Worm (Caenorhabditis elegans) whole organism, young adult: Measurements from ENCODE around the gene srab-3.

ENCODE experiments used
- B0019.2 ChIP-seq: fragments of 200-800 bp; sonication (Bioruptor generic); conservative IDR thresholded peaks from 2 replicates; pipeline ENCODE4 v1.3.6; 2022; ENCODE audit warnings: missing genetic modification reagents, missing genetic modification characterization, missing compliant biosample characterization
- B0336.3 ChIP-seq: fragments of 200-800 bp; sonication (Bioruptor generic); IDR thresholded peaks from 2 replicates; pipeline ENCODE4 v1.3.6; 2022; ENCODE audit warnings: missing genetic modification characterization, missing compliant biosample characterization
- C06A6.2 ChIP-seq: fragments of 200-800 bp; sonication (Bioruptor generic); conservative IDR thresholded peaks from 2 replicates; pipeline ENCODE4 v1.3.6; 2022; ENCODE audit warnings: missing genetic modification characterization, missing compliant biosample characterization
- C17E4.6 ChIP-seq: fragments of 200-800 bp; sonication (Bioruptor generic); IDR thresholded peaks from 2 replicates; pipeline ENCODE4 v1.3.6; 2022; ENCODE audit warnings: missing genetic modification reagents, missing genetic modification characterization, missing compliant biosample characterization
- F33H1.4 ChIP-seq: fragments of 200-800 bp; sonication (Bioruptor generic); IDR thresholded peaks from 2 replicates; pipeline ENCODE4 v1.3.6; 2022; ENCODE audit warnings: missing genetic modification reagents, missing genetic modification characterization, missing compliant biosample characterization
- F37B4.10 ChIP-seq: fragments of 200-800 bp; sonication (Bioruptor generic); IDR thresholded peaks from 2 replicates; pipeline ENCODE4 v1.3.6; 2022; ENCODE audit warnings: missing genetic modification characterization, missing compliant biosample characterization
- F57C9.4 ChIP-seq: sonication (generic microtip); optimal IDR thresholded peaks from 2 replicates; lab custom pipeline; 2017; ENCODE audit warnings: mild to moderate bottlenecking, missing genetic modification characterization, missing compliant biosample characterization
- T07F8.4 ChIP-seq: sonication (generic microtip); optimal IDR thresholded peaks from 2 replicates; lab custom pipeline; 2016; ENCODE audit warnings: mild to moderate bottlenecking, missing genetic modification characterization, moderate library complexity, missing compliant biosample characterization
- Y56A3A.18 ChIP-seq: fragments of 200-800 bp; sonication (Bioruptor generic); IDR thresholded peaks from 2 replicates; pipeline ENCODE4 v1.3.6; 2022; ENCODE audit warnings: missing genetic modification reagents, missing genetic modification characterization, missing compliant biosample characterization
- Y67H2A.10 ChIP-seq: fragments of 200-800 bp; sonication (Bioruptor generic); conservative IDR thresholded peaks from 2 replicates; pipeline ENCODE4 v1.3.6; 2022; ENCODE audit warnings: missing genetic modification reagents, missing genetic modification characterization, missing compliant biosample characterization
- akir-1 ChIP-seq: fragments of 200-800 bp; sonication (Bioruptor generic); optimal IDR thresholded peaks from 2 replicates; lab custom pipeline; 2018; ENCODE audit warnings: mild to moderate bottlenecking, missing genetic modification characterization, moderate library complexity, missing compliant biosample characterization
- attf-3 ChIP-seq: fragments of 200-800 bp; sonication (Bioruptor generic); conservative IDR thresholded peaks from 2 replicates; pipeline ENCODE4 v1.3.6; 2022; ENCODE audit warnings: missing genetic modification reagents, missing genetic modification characterization, missing compliant biosample characterization
- attf-5 ChIP-seq: fragments of 200-800 bp; sonication (Bioruptor generic); optimal IDR thresholded peaks from 2 replicates; lab custom pipeline; 2018; ENCODE audit warnings: mild to moderate bottlenecking, missing genetic modification characterization, missing compliant biosample characterization
- attf-6 ChIP-seq: fragments of 200-800 bp; sonication (Bioruptor generic); IDR thresholded peaks from 2 replicates; pipeline ENCODE4 v1.3.6; 2022; ENCODE audit warnings: missing genetic modification reagents, missing genetic modification characterization, missing compliant biosample characterization
- ccch-3 ChIP-seq: fragments of 200-800 bp; sonication (Bioruptor generic); optimal IDR thresholded peaks from 2 replicates; lab custom pipeline; 2018; ENCODE audit warnings: mild to moderate bottlenecking, missing genetic modification characterization, missing compliant biosample characterization
- cebp-2 ChIP-seq: fragments of 200-800 bp; sonication (Bioruptor generic); IDR thresholded peaks from 2 replicates; pipeline ENCODE4 v1.3.6; 2022; ENCODE audit warnings: missing genetic modification characterization, missing compliant biosample characterization
- ceh-100 ChIP-seq: fragments of 200-800 bp; sonication (Bioruptor generic); IDR thresholded peaks from 2 replicates; pipeline ENCODE4 v1.3.6; 2022; ENCODE audit warnings: missing genetic modification reagents, missing genetic modification characterization, missing compliant biosample characterization
- ceh-40 ChIP-seq: fragments of 200-800 bp; sonication (Bioruptor generic); IDR thresholded peaks from 2 replicates; pipeline ENCODE4 v1.3.6; 2022; ENCODE audit warnings: missing genetic modification characterization, missing compliant biosample characterization
- dpff-1 ChIP-seq: sonication (generic microtip); optimal IDR thresholded peaks from 2 replicates; lab custom pipeline; 2017; ENCODE audit warnings: mild to moderate bottlenecking, missing genetic modification characterization, missing compliant biosample characterization
- egl-18 ChIP-seq: fragments of 200-800 bp; sonication (Bioruptor generic); IDR thresholded peaks from 2 replicates; pipeline ENCODE4 v1.3.6; 2022; ENCODE audit warnings: missing genetic modification reagents, missing genetic modification characterization, missing compliant biosample characterization
- fkh-3 ChIP-seq: sonication (generic microtip); optimal IDR thresholded peaks from 2 replicates; lab custom pipeline; 2016; ENCODE audit warnings: mild to moderate bottlenecking, missing genetic modification characterization, missing compliant biosample characterization
- hmg-1.2 ChIP-seq: fragments of 200-800 bp; sonication (Bioruptor generic); IDR thresholded peaks from 2 replicates; pipeline ENCODE4 v1.3.6; 2022; ENCODE audit warnings: missing genetic modification reagents, missing genetic modification characterization, missing compliant biosample characterization
- hrde-1 ChIP-seq: sonication (generic microtip); optimal IDR thresholded peaks from 2 replicates; lab custom pipeline; 2016; ENCODE audit warnings: missing genetic modification characterization, mild to moderate bottlenecking, missing compliant biosample characterization, moderate library complexity, missing genotype, missing genetic modification reagents, borderline replicate concordance
- hsf-1 ChIP-seq: fragments of 200-800 bp; sonication (Bioruptor generic); IDR thresholded peaks from 2 replicates; pipeline ENCODE4 v1.3.6; 2022; ENCODE audit warnings: missing genetic modification reagents, missing genetic modification characterization, missing compliant biosample characterization
- lag-1 ChIP-seq: fragments of 200-800 bp; sonication (Bioruptor generic); IDR thresholded peaks from 2 replicates; pipeline ENCODE4 v1.3.6; 2022; ENCODE audit warnings: missing genetic modification reagents, missing genetic modification characterization, missing compliant biosample characterization
- let-607 ChIP-seq, 2 experiments: fragments of 200-800 bp in 1 of 2; sonication (Bioruptor generic) in 1 of 2; sonication (generic microtip) in 1 of 2; optimal IDR thresholded peaks; 2 replicates each; lab custom pipeline; 2016 to 2018; ENCODE audit warnings: mild to moderate bottlenecking in 2 of 2, missing compliant biosample characterization in 2 of 2, missing genetic modification characterization in 2 of 2, moderate library complexity in 2 of 2, missing genotype in 1 of 2
- lin-26 ChIP-seq: fragments of 200-800 bp; sonication (Bioruptor generic); IDR thresholded peaks from 2 replicates; pipeline ENCODE4 v1.3.6; 2022; ENCODE audit warnings: missing genetic modification reagents, missing genetic modification characterization, missing compliant biosample characterization
- lin-35 ChIP-seq, 3 experiments: fragments of 150-350 bp in 2 of 3; sonication (generic microtip) in 1 of 3; optimal IDR thresholded peaks; 2 replicates each; lab custom pipeline; 2014 to 2018; ENCODE audit warnings: missing biosample characterization in 3 of 3, missing genetic modification characterization in 3 of 3, missing genetic modification reagents in 3 of 3
- lin-40 ChIP-seq: sonication (generic microtip); optimal IDR thresholded peaks from 2 replicates; lab custom pipeline; 2016; ENCODE audit warnings: missing genetic modification characterization, mild to moderate bottlenecking, missing compliant biosample characterization, missing genotype, missing genetic modification reagents
- lsl-1 ChIP-seq: fragments of 200-800 bp; sonication (Bioruptor generic); optimal IDR thresholded peaks from 2 replicates; lab custom pipeline; 2018; ENCODE audit warnings: mild to moderate bottlenecking, missing genetic modification characterization, moderate library complexity, missing compliant biosample characterization
- madf-3 ChIP-seq: fragments of 200-800 bp; sonication (Bioruptor generic); IDR thresholded peaks from 2 replicates; pipeline ENCODE4 v1.3.6; 2022; ENCODE audit warnings: missing genetic modification reagents, missing genetic modification characterization, missing compliant biosample characterization
- mcd-1 ChIP-seq: fragments of 200-800 bp; sonication (Bioruptor generic); IDR thresholded peaks from 2 replicates; pipeline ENCODE4 v1.3.6; 2022; ENCODE audit warnings: missing genetic modification reagents, missing genetic modification characterization, missing compliant biosample characterization
- mel-28 ChIP-seq: sonication (generic microtip); optimal IDR thresholded peaks from 2 replicates; lab custom pipeline; 2016; ENCODE audit warnings: borderline replicate concordance, mild to moderate bottlenecking, missing genetic modification characterization, missing compliant biosample characterization
- mxl-1 ChIP-seq: sonication (generic microtip); optimal IDR thresholded peaks from 2 replicates; lab custom pipeline; 2016; ENCODE audit warnings: missing genetic modification characterization, missing compliant biosample characterization
- nfya-2 ChIP-seq: fragments of 200-800 bp; sonication (Bioruptor generic); IDR thresholded peaks from 2 replicates; pipeline ENCODE4 v1.3.6; 2022; ENCODE audit warnings: missing genetic modification reagents, missing genetic modification characterization, missing compliant biosample characterization
- nhr-179 ChIP-seq: sonication (generic microtip); optimal IDR thresholded peaks from 2 replicates; lab custom pipeline; 2016; ENCODE audit warnings: mild to moderate bottlenecking, missing genetic modification characterization, missing compliant biosample characterization
- nhr-90 ChIP-seq: sonication (generic microtip); optimal IDR thresholded peaks from 2 replicates; lab custom pipeline; 2016; ENCODE audit warnings: missing genotype, mild to moderate bottlenecking, missing genetic modification characterization, missing compliant biosample characterization
- pha-4 ChIP-seq: fragments of 150-350 bp; sonication (generic microtip); optimal IDR thresholded peaks from 2 replicates; lab custom pipeline; 2014; ENCODE audit warnings: missing biosample characterization, missing genetic modification reagents, missing genetic modification characterization
- rcor-1 ChIP-seq: fragments of 200-800 bp; sonication (Bioruptor generic); IDR thresholded peaks from 2 replicates; pipeline ENCODE4 v1.3.6; 2022; ENCODE audit warnings: missing genetic modification reagents, missing genetic modification characterization, missing compliant biosample characterization
- sdz-38 ChIP-seq: sonication (generic microtip); optimal IDR thresholded peaks from 2 replicates; lab custom pipeline; 2016; ENCODE audit warnings: missing genotype, missing genetic modification characterization, missing compliant biosample characterization
- sea-2 ChIP-seq: fragments of 200-800 bp; sonication (Bioruptor generic); IDR thresholded peaks from 2 replicates; pipeline ENCODE4 v1.3.6; 2022; ENCODE audit warnings: missing genetic modification characterization, missing compliant biosample characterization
- snpc-1.3 ChIP-seq: sonication (generic microtip); optimal IDR thresholded peaks from 2 replicates; lab custom pipeline; 2017; ENCODE audit warnings: missing genetic modification characterization, mild to moderate bottlenecking, missing compliant biosample characterization, antibody characterized with exemption, moderate library complexity, missing genotype, missing genetic modification reagents; ENCODE audit not compliant: insufficient read depth
- tbp1 ChIP-seq: fragments of 200-800 bp; sonication (Bioruptor generic); optimal IDR thresholded peaks from 2 replicates; lab custom pipeline; 2018; ENCODE audit warnings: mild to moderate bottlenecking, missing genetic modification characterization, missing compliant biosample characterization
- tbx-9 ChIP-seq: sonication (generic microtip); optimal IDR thresholded peaks from 2 replicates; lab custom pipeline; 2016; ENCODE audit warnings: borderline replicate concordance, missing genetic modification characterization, inconsistent platforms, missing compliant biosample characterization
- tlf-1 ChIP-seq: fragments of 200-800 bp; sonication (Bioruptor generic); optimal IDR thresholded peaks from 2 replicates; lab custom pipeline; 2018; ENCODE audit warnings: mild to moderate bottlenecking, missing genetic modification characterization, missing compliant biosample characterization
- unc-62 ChIP-seq: fragments of 150-350 bp; optimal IDR thresholded peaks from 2 replicates; lab custom pipeline; 2014; ENCODE audit warnings: missing biosample characterization, missing genetic modification reagents, missing genetic modification characterization
- xnd-1 ChIP-seq: sonication (generic microtip); optimal IDR thresholded peaks from 2 replicates; lab custom pipeline; 2016; ENCODE audit warnings: missing genotype, missing genetic modification reagents, missing genetic modification characterization, missing compliant biosample characterization
- ztf-6 ChIP-seq: fragments of 200-800 bp; sonication (Bioruptor generic); IDR thresholded peaks from 2 replicates; pipeline ENCODE4 v1.3.6; 2022; ENCODE audit warnings: missing genetic modification reagents, missing genetic modification characterization, missing compliant biosample characterization

The srab-3 gene

ce11 chrV:5064761-5065421 lies 42.8 kb downstream of the srab-3 start, which contains the start of gene mlk-1 (continued):
- TF ChIP-seq C06A6.2 (GFP tag; lab: Robert Waterston, UW) = no peak
- TF ChIP-seq egl-18 (GFP tag; lab: Robert Waterston, UW) = no peak
- TF ChIP-seq xnd-1 (tag; lab: Kevin White, UChicago) = no peak
- no peak for TF ChIP-seq madf-3 (GFP tag; lab: Robert Waterston, UW)
- no peak for TF ChIP-seq ceh-100
- no peak for TF ChIP-seq cebp-2 (GFP tag; lab: Robert Waterston, UW)
- no peak for TF ChIP-seq attf-3 (GFP tag; lab: Robert Waterston, UW)
- no peak for TF ChIP-seq unc-62 (GFP tag; lab: Kevin White, UChicago)
- TF ChIP-seq lag-1 (GFP tag; lab: Robert Waterston, UW) = no peak
- no peak for TF ChIP-seq lsl-1 (GFP tag; lab: Kevin White, UChicago)
- TF ChIP-seq tlf-1 (GFP tag; lab: Kevin White, UChicago) = no peak
- no peak for TF ChIP-seq sdz-38 (tag; lab: Kevin White, UChicago)
- no peak for TF ChIP-seq rcor-1
- 0 out of 2 replicates have a peak, but pooled peaks have one; percentile 29 for TF ChIP-seq mcd-1
- TF ChIP-seq attf-6 (GFP tag; lab: Robert Waterston, UW) = no peak
- TF ChIP-seq attf-5 (GFP tag; lab: Kevin White, UChicago) = peak; percentile 49
- no peak for TF ChIP-seq Y56A3A.18 (GFP tag; lab: Robert Waterston, UW)
- TF ChIP-seq lin-35 (GFP tag; optimal IDR thresholded peaks at IDR 0.05; lab: Kevin White, UChicago) = peak in 1 of 3 experiments; percentile 24
- TF ChIP-seq dpff-1 (tag; lab: Kevin White, UChicago) = no peak
- TF ChIP-seq hsf-1 (GFP tag; lab: Robert Waterston, UW) = peak; percentile 46; the same call in 1 of the 2 replicates
- no peak for TF ChIP-seq mel-28 (tag; lab: Kevin White, UChicago)
- TF ChIP-seq F33H1.4 = no peak
- no peak for TF ChIP-seq fkh-3
- no peak for TF ChIP-seq F37B4.10 (GFP tag; lab: Robert Waterston, UW)
- TF ChIP-seq Y67H2A.10 (GFP tag; lab: Robert Waterston, UW) = no peak
- no peak for TF ChIP-seq nfya-2 (GFP tag; lab: Robert Waterston, UW)
- TF ChIP-seq mxl-1 (tag; lab: Kevin White, UChicago) = no peak
- no peak for TF ChIP-seq lin-26 (GFP tag; lab: Robert Waterston, UW)
- peak; percentile 59; the same call in 1 of the 2 replicates for TF ChIP-seq hmg-1.2
- TF ChIP-seq pha-4 (tag; lab: Kevin White, UChicago) = no peak
- no peak for TF ChIP-seq T07F8.4 (tag; lab: Kevin White, UChicago)
- TF ChIP-seq lin-40 (tag; lab: Kevin White, UChicago) = peak; percentile 71
- no peak for TF ChIP-seq sea-2
- TF ChIP-seq hrde-1 (tag; lab: Kevin White, UChicago) = no peak
- TF ChIP-seq tbx-9 = no peak
- TF ChIP-seq let-607 (tag; optimal IDR thresholded peaks at IDR 0.05; lab: Kevin White, UChicago) = no peak
- TF ChIP-seq ztf-6 (GFP tag; lab: Robert Waterston, UW) = no peak
- TF ChIP-seq ccch-3 = no peak
- no peak for TF ChIP-seq B0019.2
- TF ChIP-seq C17E4.6 (GFP tag; lab: Robert Waterston, UW) = no peak
- no peak for TF ChIP-seq nhr-179
- TF ChIP-seq nhr-90 (tag; lab: Kevin White, UChicago) = no peak
- TF ChIP-seq akir-1 (GFP tag; lab: Kevin White, UChicago) = no peak
- TF ChIP-seq F57C9.4 = no peak
- TF ChIP-seq snpc-1.3 (tag; lab: Kevin White, UChicago) = no peak
- no peak for TF ChIP-seq ceh-40 (GFP tag; lab: Robert Waterston, UW)
- peak; percentile 73; the same call in 1 of the 2 replicates for TF ChIP-seq B0336.3 (GFP tag; lab: Robert Waterston, UW)
- no peak for TF ChIP-seq tbp1
